Fruit fly (Drosophila melanogaster) whole organism: Measurements from ENCODE around the gene BNIP3.

Source experiments
- CG8478 ChIP-seq: fragments of >200 bp; optimal IDR thresholded peaks from 2 replicates; lab custom pipeline; 2018; ENCODE audit warnings: inconsistent platforms
- pan ChIP-seq: fragments of >200 bp; optimal IDR thresholded peaks from 2 replicates; lab custom pipeline; 2017
- usp ChIP-seq: fragments of >200 bp; optimal IDR thresholded peaks from 2 replicates; lab custom pipeline; 2017; ENCODE audit warnings: missing biosample characterization, missing genetic modification characterization, mixed read lengths

DNA sequence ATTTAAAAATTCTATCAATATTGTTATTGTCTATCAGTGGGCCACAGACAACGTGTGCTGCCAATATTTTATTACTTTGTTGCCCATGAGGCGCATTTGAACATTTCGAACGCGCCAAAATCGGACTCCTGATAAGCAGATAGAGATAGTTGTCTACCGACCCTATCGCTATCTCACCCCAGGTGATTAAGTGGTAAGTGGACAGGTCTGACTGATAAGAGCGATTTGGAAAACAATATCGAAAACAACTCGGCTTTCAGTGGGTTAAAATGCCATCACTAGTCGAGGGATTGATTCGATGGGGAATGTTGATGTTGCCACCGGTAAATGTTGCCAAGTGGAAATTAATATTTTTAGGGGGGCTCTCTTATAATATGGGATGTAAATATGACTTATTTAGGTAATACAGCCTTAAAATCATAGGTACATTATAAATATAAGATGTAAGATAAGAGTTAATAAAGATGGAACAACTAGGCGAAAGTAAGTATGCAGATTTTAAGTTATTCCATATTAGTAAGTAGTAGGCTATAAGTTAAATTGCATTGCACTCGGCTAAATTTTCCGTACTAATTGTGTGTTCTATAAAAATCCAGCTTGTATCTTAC lies 27.6 kb downstream of the BNIP3 start, which contains the start of gene ND-39:
- TF ChIP-seq usp (GFP tag; lab: Kevin White, UChicago) = no peak
- TF ChIP-seq CG8478 = no peak
- TF ChIP-seq pan (lab: Kevin White, UChicago) = no peak
